Fruit fly (Drosophila melanogaster): Measurements from ENCODE around the gene Msr-110.

The Msr-110 gene

dm6 chr3L:5594853-5595593 is 17.9 kb upstream of the Msr-110 start, which contains the start of the genes Alp10 and Alp9:
Gene Alp10, minus strand, starts transcription at chr3L:5595272.
Gene Alp9, plus strand, starts transcription at chr3L:5595542.
- TF ChIP-seq Nf-YB (GFP tag; optimal IDR thresholded peaks at IDR 0.05) (peak; percentile 91), ham (GFP tag; IDR thresholded peaks at IDR 0.05) (no peak), Nf-YC (tag; optimal IDR thresholded peaks at IDR 0.05) (peak; percentile 87), grn (GFP tag; optimal IDR thresholded peaks at IDR 0.05) (peak; percentile 51), CG11456 (GFP tag; IDR thresholded peaks at IDR 0.05) (0 out of 3 replicates have a peak, but pooled peaks have one; percentile 44), cwo (GFP tag; optimal IDR thresholded peaks at IDR 0.05) (peak; percentile 77), exex (tag; optimal IDR thresholded peaks at IDR 0.05) (peak; percentile 58), Myb (GFP tag; optimal IDR thresholded peaks at IDR 0.05) (no peak), nerfin-1 (tag; optimal IDR thresholded peaks at IDR 0.05) (no peak), Ets97D (GFP tag; optimal IDR thresholded peaks at IDR 0.05) (no peak)

- no peak for TF ChIP-seq Dll (GFP tag; IDR thresholded peaks at IDR 0.05; ENCODE audit: partially characterized antibody)
- TF ChIP-seq grn (GFP tag; optimal IDR thresholded peaks at IDR 0.05), result peak; percentile 56
- TF ChIP-seq Ets97D (GFP tag; optimal IDR thresholded peaks at IDR 0.05), result no peak
- no peak for TF ChIP-seq shn (GFP tag; optimal IDR thresholded peaks at IDR 0.05)
- no peak for TF ChIP-seq Ptx1 (GFP tag; IDR thresholded peaks at IDR 0.05)
- TF ChIP-seq CG2129 (GFP tag; IDR thresholded peaks at IDR 0.05; ENCODE audit: partially characterized antibody), result no peak
- peak; percentile 59; the same call in 1 of the 2 replicates for TF ChIP-seq sens-2 (GFP tag; IDR thresholded peaks at IDR 0.05)
- TF ChIP-seq cwo (GFP tag; optimal IDR thresholded peaks at IDR 0.05), result peak; percentile 95
- no peak for TF ChIP-seq CG18262 (tag; optimal IDR thresholded peaks at IDR 0.05)
- peak; percentile 16 for TF ChIP-seq CG34376 (GFP tag; optimal IDR thresholded peaks at IDR 0.05)
- TF ChIP-seq ac (GFP tag; optimal IDR thresholded peaks at IDR 0.05), result no peak
- TF ChIP-seq pros (GFP tag; optimal IDR thresholded peaks at IDR 0.05), result no peak
- TF ChIP-seq trh (GFP tag; optimal IDR thresholded peaks at IDR 0.05), result no peak
- peak; percentile 95 for TF ChIP-seq exex (tag; optimal IDR thresholded peaks at IDR 0.05)
Observed at dm6 chr3L:5594163-5594715, 17.1 kb upstream of the Msr-110 start.

- TF ChIP-seq Vsx1 (GFP tag; optimal IDR thresholded peaks at IDR 0.05) (no peak), Oli (tag; optimal IDR thresholded peaks at IDR 0.05) (no peak), Eip74EF (GFP tag; optimal IDR thresholded peaks at IDR 0.05) (no peak), so (GFP tag; IDR thresholded peaks at IDR 0.05) (no peak), CG3407 (GFP tag; optimal IDR thresholded peaks at IDR 0.05) (no peak), exex (tag; optimal IDR thresholded peaks at IDR 0.05) (no peak), CG11456 (GFP tag; IDR thresholded peaks at IDR 0.05) (no peak), CG11504 (tag; optimal IDR thresholded peaks at IDR 0.05) (no peak), CG12299 (tag; optimal IDR thresholded peaks at IDR 0.05) (no peak), pan (optimal IDR thresholded peaks at IDR 0.05) (no peak), pan (GFP tag; optimal IDR thresholded peaks at IDR 0.05 in 1 of 2, IDR thresholded peaks at IDR 0.05 in 1 of 2) (no peak), CG8290 (GFP tag; optimal IDR thresholded peaks at IDR 0.05) (no peak), CG8290 (tag; optimal IDR thresholded peaks at IDR 0.05) (no peak), CG7786 (GFP tag; optimal IDR thresholded peaks at IDR 0.05) (no peak), TFAM (GFP tag; optimal IDR thresholded peaks at IDR 0.05) (no peak), CkIIα-i1 (GFP tag; IDR thresholded peaks at IDR 0.05) (no peak), CG15011 (GFP tag; optimal IDR thresholded peaks at IDR 0.05) (no peak), Optix (GFP tag; IDR thresholded peaks at IDR 0.05) (no peak), CG10267 (tag; optimal IDR thresholded peaks at IDR 0.05) (no peak)
Observed at dm6 chr3L:5592437-5592836, 15.3 kb upstream of the Msr-110 start, which contains the start of gene spo. Gene spo, minus strand, starts transcription at chr3L:5592571.
